Fruit fly (Drosophila melanogaster) whole organism, embryonic: ENCODE data around the gene Fgop2.
A peak's percentile ranks its signal among the peaks of the same experiment; 100 is the strongest.

Source experiments
- Ada2b ChIP-seq: fragments of 200-800 bp; sonication (Bioruptor generic); IDR thresholded peaks from 2 replicates; pipeline ENCODE4 v1.3.6; 2022; ENCODE audit warnings: missing biosample characterization, missing genetic modification characterization
- CG12299 ChIP-seq: fragments of 200-800 bp; sonication (Bioruptor generic); optimal IDR thresholded peaks from 2 replicates; lab custom pipeline; 2018; ENCODE audit warnings: missing biosample characterization, mild to moderate bottlenecking, missing genetic modification characterization
- CG12659 ChIP-seq: fragments of 200-800 bp; sonication (Bioruptor generic); optimal IDR thresholded peaks from 3 replicates; lab custom pipeline; 2017; ENCODE audit warnings: mild to moderate bottlenecking, missing biosample characterization, missing genetic modification reagents, missing genetic modification characterization
- CG14441 ChIP-seq: fragments of 200-800 bp; sonication (Bioruptor generic); IDR thresholded peaks from 2 replicates; pipeline ENCODE4 v1.3.6; 2022; ENCODE audit warnings: missing biosample characterization, missing genetic modification characterization
- CG15696 ChIP-seq: fragments of 200-800 bp; sonication (Bioruptor generic); optimal IDR thresholded peaks from 2 replicates; lab custom pipeline; 2019; ENCODE audit warnings: missing biosample characterization, mild to moderate bottlenecking, missing genetic modification characterization, moderate library complexity
- CG18011 ChIP-seq: fragments of 200-800 bp; sonication (Bioruptor generic); optimal IDR thresholded peaks from 2 replicates; lab custom pipeline; 2017; ENCODE audit warnings: missing biosample characterization, missing genetic modification characterization, mild to moderate bottlenecking, moderate library complexity, missing genotype
- CG18764 ChIP-seq: fragments of 200-800 bp; sonication (Bioruptor generic); optimal IDR thresholded peaks from 3 replicates; lab custom pipeline; 2016; ENCODE audit warnings: missing biosample characterization, missing genetic modification characterization
- CG2116 ChIP-seq: fragments of 200-800 bp; sonication (Bioruptor generic); optimal IDR thresholded peaks from 3 replicates; lab custom pipeline; 2018; ENCODE audit warnings: missing biosample characterization, mild to moderate bottlenecking, missing genetic modification characterization
- CG2129 ChIP-seq: fragments of 200-800 bp; sonication (Bioruptor generic); IDR thresholded peaks from 2 replicates; pipeline ENCODE4 v1.3.6; 2022; ENCODE audit warnings: missing biosample characterization, missing genetic modification characterization; ENCODE audit not compliant: partially characterized antibody
- CG2199 ChIP-seq: fragments of 200-800 bp; sonication (Bioruptor generic); IDR thresholded peaks from 3 replicates; pipeline ENCODE4 v1.3.6; 2022; ENCODE audit warnings: missing biosample characterization, missing genetic modification characterization
- CG30020 ChIP-seq: fragments of 200-800 bp; optimal IDR thresholded peaks from 2 replicates; lab custom pipeline; 2019; ENCODE audit warnings: missing biosample characterization, mild to moderate bottlenecking, missing genetic modification characterization, moderate library complexity
- CG34422 ChIP-seq: fragments of 200-800 bp; sonication (Bioruptor generic); IDR thresholded peaks from 3 replicates; pipeline ENCODE4 v1.3.6; 2022; ENCODE audit warnings: missing biosample characterization, missing genetic modification characterization
- CG3726 ChIP-seq: fragments of 200-800 bp; sonication (Bioruptor generic); IDR thresholded peaks from 3 replicates; pipeline ENCODE4, ENCODE4 v1.3.6; 2022; ENCODE audit warnings: missing biosample characterization, missing genetic modification characterization
- CG4282 ChIP-seq: fragments of 200-800 bp; sonication (Bioruptor generic); optimal IDR thresholded peaks from 2 replicates; lab custom pipeline; 2016; ENCODE audit warnings: missing biosample characterization, missing genetic modification characterization
- CG6175 ChIP-seq: fragments of 200-800 bp; sonication (Bioruptor generic); IDR thresholded peaks from 3 replicates; pipeline ENCODE4 v1.3.6; 2022; ENCODE audit warnings: missing biosample characterization, missing genetic modification characterization
- CG7786 ChIP-seq: fragments of 200-800 bp; sonication (Bioruptor generic); optimal IDR thresholded peaks from 2 replicates; lab custom pipeline; 2016; ENCODE audit warnings: missing biosample characterization, missing genetic modification characterization
- CG7839 ChIP-seq: fragments of 200-800 bp; sonication (Bioruptor generic); optimal IDR thresholded peaks from 3 replicates; lab custom pipeline; 2018; ENCODE audit warnings: missing biosample characterization, mild to moderate bottlenecking, missing genetic modification characterization, moderate library complexity
- CG8924 ChIP-seq: fragments of 200-800 bp; optimal IDR thresholded peaks from 3 replicates; lab custom pipeline; 2019; ENCODE audit warnings: missing biosample characterization, mild to moderate bottlenecking, missing genetic modification characterization, moderate library complexity
- Chrac-16 ChIP-seq: fragments of 200-800 bp; sonication (Bioruptor generic); optimal IDR thresholded peaks from 3 replicates; lab custom pipeline; 2016; ENCODE audit warnings: missing biosample characterization, missing genetic modification characterization
- CoRest ChIP-seq: fragments of 200-800 bp; sonication (Bioruptor generic); optimal IDR thresholded peaks from 3 replicates; lab custom pipeline; 2018; ENCODE audit warnings: missing biosample characterization, mild to moderate bottlenecking, missing genetic modification characterization, moderate library complexity
- Dfd ChIP-seq, 2 experiments: fragments of >200 bp; optimal IDR thresholded peaks; 2 replicates each; lab custom pipeline; 2017; ENCODE audit warnings: missing biosample characterization in 2 of 2, missing genetic modification characterization in 2 of 2
- Ets97D ChIP-seq: fragments of 200-800 bp; sonication (Bioruptor generic); optimal IDR thresholded peaks from 3 replicates; lab custom pipeline; 2016; ENCODE audit warnings: missing biosample characterization, missing genetic modification characterization
- H2.0 ChIP-seq: fragments of 200-800 bp; sonication (Bioruptor generic); IDR thresholded peaks from 2 replicates; pipeline ENCODE4 v1.3.6; 2022; ENCODE audit warnings: missing biosample characterization, missing genetic modification characterization
- NC2α ChIP-seq: fragments of 200-800 bp; sonication (Bioruptor generic); optimal IDR thresholded peaks from 2 replicates; lab custom pipeline; 2016; ENCODE audit warnings: missing biosample characterization, missing genetic modification characterization
- NK7.1 ChIP-seq: fragments of 200-800 bp; sonication (Bioruptor generic); optimal IDR thresholded peaks from 3 replicates; lab custom pipeline; 2016; ENCODE audit warnings: missing biosample characterization, missing genetic modification characterization
- Sox102F ChIP-seq: fragments of 200-800 bp; sonication (Bioruptor generic); optimal IDR thresholded peaks from 2 replicates; lab custom pipeline; 2018; ENCODE audit warnings: missing biosample characterization, mild to moderate bottlenecking, missing genetic modification characterization, moderate library complexity
- Usf ChIP-seq: fragments of 200-800 bp; sonication (Bioruptor generic); optimal IDR thresholded peaks from 2 replicates; lab custom pipeline; 2017; ENCODE audit warnings: missing genotype, missing biosample characterization, missing genetic modification characterization
- Xbp1 ChIP-seq: fragments of 200-800 bp; sonication (Bioruptor generic); optimal IDR thresholded peaks from 3 replicates; lab custom pipeline; 2016; ENCODE audit warnings: missing biosample characterization, mild to moderate bottlenecking, missing genetic modification characterization
- ac ChIP-seq: fragments of 200-800 bp; sonication (Bioruptor generic); optimal IDR thresholded peaks from 3 replicates; lab custom pipeline; 2017; ENCODE audit warnings: missing biosample characterization, mild to moderate bottlenecking, missing genetic modification characterization
- amos ChIP-seq: fragments of 200-800 bp; sonication (Bioruptor generic); IDR thresholded peaks from 2 replicates; pipeline ENCODE4 v1.3.6; 2022; ENCODE audit warnings: missing biosample characterization, missing genetic modification characterization; ENCODE audit not compliant: partially characterized antibody
- bcd ChIP-seq: fragments of 200-800 bp; sonication (Bioruptor generic); optimal IDR thresholded peaks from 2 replicates; lab custom pipeline; 2017; ENCODE audit warnings: missing biosample characterization, mild to moderate bottlenecking, missing genetic modification characterization
- bsh ChIP-seq, 2 experiments: fragments of 200-800 bp; sonication (Bioruptor generic); optimal IDR thresholded peaks; 2 replicates each; lab custom pipeline; 2017 to 2018; ENCODE audit warnings: mild to moderate bottlenecking in 2 of 2, missing biosample characterization in 2 of 2, missing genetic modification characterization in 2 of 2, moderate library complexity in 1 of 2
- cas ChIP-seq: fragments of 200-800 bp; sonication (Bioruptor generic); IDR thresholded peaks from 2 replicates; pipeline ENCODE4 v1.3.6; 2022; ENCODE audit warnings: missing biosample characterization, missing genetic modification characterization
- crp ChIP-seq, 2 experiments: fragments of 200-800 bp; sonication (Bioruptor generic); optimal IDR thresholded peaks; 2 replicates in 1 of 2; 3 replicates in 1 of 2; lab custom pipeline; 2017; ENCODE audit warnings: missing biosample characterization in 2 of 2, missing genetic modification characterization in 2 of 2, mild to moderate bottlenecking in 1 of 2, moderate library complexity in 1 of 2
- cwo ChIP-seq: fragments of 200-800 bp; sonication (Bioruptor generic); optimal IDR thresholded peaks from 3 replicates; lab custom pipeline; 2017; ENCODE audit warnings: missing biosample characterization, missing genetic modification characterization, mild to moderate bottlenecking, moderate library complexity, missing genetic modification reagents
- ems ChIP-seq: fragments of 200-800 bp; sonication (Bioruptor generic); optimal IDR thresholded peaks from 3 replicates; lab custom pipeline; 2016; ENCODE audit warnings: missing biosample characterization, missing genetic modification characterization
- en ChIP-seq: fragments of 200-800 bp; sonication (Bioruptor generic); optimal IDR thresholded peaks from 2 replicates; lab custom pipeline; 2016; ENCODE audit warnings: missing biosample characterization, missing genetic modification characterization
- esg ChIP-seq: fragments of 200-800 bp; sonication (Bioruptor generic); conservative IDR thresholded peaks from 2 replicates; pipeline ENCODE4 v1.3.6; 2022; ENCODE audit warnings: missing biosample characterization, missing genetic modification characterization
- eve ChIP-seq, 2 experiments: fragments of >200 bp; optimal IDR thresholded peaks; 2 replicates each; lab custom pipeline; 2017; ENCODE audit warnings: missing biosample characterization in 2 of 2, missing genetic modification characterization in 2 of 2
- lola ChIP-seq, 3 experiments: fragments of >200 bp in 2 of 3; fragments of 200-800 bp in 1 of 3; sonication (Bioruptor generic) in 1 of 3; optimal IDR thresholded peaks; 2 replicates each; lab custom pipeline; 2017 to 2019; ENCODE audit warnings: missing biosample characterization in 3 of 3, missing genetic modification characterization in 3 of 3, mild to moderate bottlenecking in 1 of 3, moderate library complexity in 1 of 3
- luna ChIP-seq: fragments of 200-800 bp; sonication (Bioruptor generic); optimal IDR thresholded peaks from 2 replicates; lab custom pipeline; 2016; ENCODE audit warnings: missing biosample characterization, missing genetic modification characterization
- org-1 ChIP-seq: fragments of 200-800 bp; sonication (Bioruptor generic); optimal IDR thresholded peaks from 2 replicates; lab custom pipeline; 2017; ENCODE audit warnings: missing biosample characterization, missing genetic modification characterization
- sima ChIP-seq: fragments of 200-800 bp; sonication (Bioruptor generic); optimal IDR thresholded peaks from 2 replicates; lab custom pipeline; 2016; ENCODE audit warnings: missing biosample characterization, missing genetic modification characterization
- slp2 ChIP-seq: fragments of 200-800 bp; sonication (Bioruptor generic); optimal IDR thresholded peaks from 2 replicates; lab custom pipeline; 2016; ENCODE audit warnings: missing biosample characterization, missing genetic modification characterization
- stwl ChIP-seq: fragments of 200-800 bp; sonication (Bioruptor generic); optimal IDR thresholded peaks from 3 replicates; lab custom pipeline; 2018; ENCODE audit warnings: missing biosample characterization, mild to moderate bottlenecking, missing genetic modification characterization, moderate library complexity
- sug ChIP-seq: fragments of 200-800 bp; optimal IDR thresholded peaks from 2 replicates; lab custom pipeline; 2019; ENCODE audit warnings: missing biosample characterization, mild to moderate bottlenecking, missing genetic modification characterization, moderate library complexity
- toy ChIP-seq: fragments of 200-800 bp; sonication (Bioruptor generic); IDR thresholded peaks from 2 replicates; pipeline ENCODE4 v1.3.6; 2022; ENCODE audit warnings: missing biosample characterization, missing genetic modification characterization
- twi ChIP-seq: fragments of 200-800 bp; optimal IDR thresholded peaks from 2 replicates; lab custom pipeline; 2019; ENCODE audit warnings: missing biosample characterization, mild to moderate bottlenecking, missing genetic modification characterization, moderate library complexity
- vfl ChIP-seq: fragments of 200-800 bp; sonication (Bioruptor generic); optimal IDR thresholded peaks from 2 replicates; lab custom pipeline; 2016; ENCODE audit warnings: missing biosample characterization, missing genetic modification characterization
- wdn ChIP-seq: fragments of 200-800 bp; sonication (Bioruptor generic); IDR thresholded peaks from 2 replicates; pipeline ENCODE4 v1.3.6; 2022; ENCODE audit warnings: missing biosample characterization, missing genetic modification characterization

The Fgop2 gene

dm6 chr2L:6918517-6919202, 26.4 kb downstream of the Fgop2 start, which contains the start of gene nop5 (continued):
- TF ChIP-seq cas (GFP tag; lab: Robert Waterston, UW) (no peak), toy (GFP tag; lab: Robert Waterston, UW) (no peak), sima (no peak), en (GFP tag; lab: Kevin White, UChicago) (no peak), CG2116 (GFP tag; lab: Kevin White, UChicago) (peak; percentile 33), CG15696 (peak; percentile 65), bcd (GFP tag; lab: Kevin White, UChicago) (peak; percentile 26), CG34422 (GFP tag; lab: Robert Waterston, UW) (peak; percentile 55; the same call in 1 of the 3 replicates), CG18011 (GFP tag; lab: Kevin White, UChicago) (no peak), CG6175 (no peak), lola (GFP tag; optimal IDR thresholded peaks at IDR 0.05; lab: Kevin White, UChicago) (peak in 1 of 3 experiments; percentile 75), NK7.1 (no peak), crp (GFP tag; optimal IDR thresholded peaks at IDR 0.05; lab: Kevin White, UChicago) (peak in 1 of 2 experiments; percentile 0), amos (GFP tag; lab: Robert Waterston, UW) (no peak), sug (peak; percentile 77), luna (no peak), vfl (no peak), stwl (no peak), wdn (GFP tag; lab: Robert Waterston, UW) (no peak), Usf (GFP tag; lab: Kevin White, UChicago) (peak; percentile 59), Dfd (GFP tag; optimal IDR thresholded peaks at IDR 0.05; lab: Kevin White, UChicago) (no peak), CG8924 (tag; lab: Kevin White, UChicago) (peak; percentile 82), CG2199 (GFP tag; lab: Robert Waterston, UW) (no peak), org-1 (GFP tag; lab: Kevin White, UChicago) (peak; percentile 34), ems (GFP tag; lab: Kevin White, UChicago) (no peak), twi (tag; lab: Kevin White, UChicago) (peak; percentile 24), CG2129 (GFP tag; lab: Robert Waterston, UW) (no peak), CG12299 (tag; lab: Kevin White, UChicago) (peak; percentile 19), slp2 (GFP tag; lab: Kevin White, UChicago) (no peak), H2.0 (GFP tag; lab: Robert Waterston, UW) (no peak), CoRest (tag; lab: Kevin White, UChicago) (peak; percentile 86), CG7839 (tag; lab: Kevin White, UChicago) (no peak), eve (GFP tag; optimal IDR thresholded peaks at IDR 0.05; lab: Kevin White, UChicago) (no peak), CG18764 (GFP tag; lab: Kevin White, UChicago) (peak; percentile 26), bsh (GFP tag; optimal IDR thresholded peaks at IDR 0.05; lab: Kevin White, UChicago) (peak in 1 of 2 experiments; percentile 54), Xbp1 (GFP tag; lab: Kevin White, UChicago) (peak; percentile 60), CG30020 (peak; percentile 50), esg (GFP tag; lab: Robert Waterston, UW) (no peak), CG12659 (GFP tag; lab: Kevin White, UChicago) (peak; percentile 85), CG14441 (GFP tag; lab: Robert Waterston, UW) (no peak), CG3726 (GFP tag; lab: Robert Waterston, UW) (no peak), Ets97D (peak; percentile 34), Sox102F (no peak), cwo (peak; percentile 88), CG4282 (GFP tag; lab: Kevin White, UChicago) (no peak), Chrac-16 (GFP tag; lab: Kevin White, UChicago) (peak; percentile 33), Ada2b (GFP tag; lab: Robert Waterston, UW) (no peak), NC2α (GFP tag; lab: Kevin White, UChicago) (no peak), ac (GFP tag; lab: Kevin White, UChicago) (no peak), CG7786 (no peak)
